Worm (Caenorhabditis elegans) whole organism, mixed stage, embryonic: ENCODE results near the gene Y67H2A.2.
A peak's percentile ranks its signal among the peaks of the same experiment; 100 is the strongest.

Source experiments
- M03D4.4 ChIP-seq: sonication (generic microtip); optimal IDR thresholded peaks from 2 replicates; lab custom pipeline; 2017; ENCODE audit warnings: mild to moderate bottlenecking, missing genetic modification characterization, missing compliant biosample characterization
- bed-3 ChIP-seq: fragments of 200-800 bp; sonication (Bioruptor generic); optimal IDR thresholded peaks from 3 replicates; lab custom pipeline; 2018; ENCODE audit warnings: mild to moderate bottlenecking, missing genetic modification characterization, moderate library complexity, missing compliant biosample characterization
- blmp-1 ChIP-seq: fragments of 150-350 bp; optimal IDR thresholded peaks from 2 replicates; lab custom pipeline; 2014; ENCODE audit warnings: missing biosample characterization, missing genetic modification characterization
- ceh-39 ChIP-seq: fragments of 150-350 bp; optimal IDR thresholded peaks from 2 replicates; lab custom pipeline; 2014; ENCODE audit warnings: missing biosample characterization, missing genetic modification characterization
- ceh-43 ChIP-seq: fragments of 200-800 bp; sonication (Bioruptor generic); optimal IDR thresholded peaks from 2 replicates; lab custom pipeline; 2018; ENCODE audit warnings: mild to moderate bottlenecking, missing genetic modification characterization, moderate library complexity, missing compliant biosample characterization
- ces-1 ChIP-seq: fragments of 150-350 bp; optimal IDR thresholded peaks from 2 replicates; lab custom pipeline; 2014; ENCODE audit warnings: missing biosample characterization, missing genetic modification reagents, missing genetic modification characterization
- cnd-1 ChIP-seq: fragments of 200-800 bp; sonication (Bioruptor generic); optimal IDR thresholded peaks from 2 replicates; lab custom pipeline; 2018; ENCODE audit warnings: mild to moderate bottlenecking, missing genetic modification characterization, missing compliant biosample characterization
- drap-1 ChIP-seq: fragments of 200-800 bp; sonication (Bioruptor generic); optimal IDR thresholded peaks from 3 replicates; lab custom pipeline; 2018; ENCODE audit warnings: mild to moderate bottlenecking, missing genetic modification characterization, missing compliant biosample characterization
- elt-1 ChIP-seq: sonication (generic microtip); optimal IDR thresholded peaks from 2 replicates; lab custom pipeline; 2017; ENCODE audit warnings: missing genetic modification characterization, mild to moderate bottlenecking, missing compliant biosample characterization, antibody characterized with exemption, moderate library complexity, borderline replicate concordance; ENCODE audit not compliant: insufficient read depth
- elt-3 ChIP-seq: fragments of 150-350 bp; optimal IDR thresholded peaks from 2 replicates; lab custom pipeline; 2014; ENCODE audit warnings: missing biosample characterization, missing genetic modification characterization
- flh-1 ChIP-seq: fragments of 200-800 bp; sonication (Bioruptor generic); optimal IDR thresholded peaks from 2 replicates; lab custom pipeline; 2018; ENCODE audit warnings: mild to moderate bottlenecking, missing genetic modification characterization, moderate library complexity, missing compliant biosample characterization
- ham-2 ChIP-seq: fragments of 200-800 bp; sonication (Bioruptor generic); optimal IDR thresholded peaks from 2 replicates; lab custom pipeline; 2018; ENCODE audit warnings: mild to moderate bottlenecking, missing genetic modification characterization, missing compliant biosample characterization
- hlh-1 ChIP-seq: fragments of 150-350 bp; optimal IDR thresholded peaks from 2 replicates; lab custom pipeline; 2014; ENCODE audit warnings: missing biosample characterization, missing genetic modification reagents, missing genetic modification characterization
- lin-13 ChIP-seq: fragments of 150-350 bp; optimal IDR thresholded peaks from 2 replicates; lab custom pipeline; 2014; ENCODE audit warnings: missing biosample characterization, missing genetic modification characterization
- lin-32 ChIP-seq: fragments of 200-800 bp; sonication (Bioruptor generic); optimal IDR thresholded peaks from 2 replicates; lab custom pipeline; 2018; ENCODE audit warnings: mild to moderate bottlenecking, missing genetic modification characterization, missing compliant biosample characterization
- lsy-2 ChIP-seq: fragments of 150-350 bp; optimal IDR thresholded peaks from 2 replicates; lab custom pipeline; 2014; ENCODE audit warnings: missing biosample characterization, missing genetic modification characterization
- mab-5 ChIP-seq: fragments of 150-350 bp; optimal IDR thresholded peaks from 2 replicates; lab custom pipeline; 2014; ENCODE audit warnings: missing biosample characterization, missing genetic modification characterization
- mls-2 ChIP-seq: sonication (generic microtip); optimal IDR thresholded peaks from 2 replicates; lab custom pipeline; 2016; ENCODE audit warnings: mild to moderate bottlenecking, missing genetic modification characterization, moderate library complexity, missing compliant biosample characterization
- nhr-12 ChIP-seq: fragments of 150-350 bp; optimal IDR thresholded peaks from 2 replicates; lab custom pipeline; 2014; ENCODE audit warnings: missing biosample characterization, missing genetic modification characterization
- nhr-2 ChIP-seq: fragments of 150-350 bp; optimal IDR thresholded peaks from 2 replicates; lab custom pipeline; 2014; ENCODE audit warnings: missing biosample characterization, missing genetic modification characterization
- nhr-28 ChIP-seq: fragments of 150-350 bp; optimal IDR thresholded peaks from 2 replicates; lab custom pipeline; 2014; ENCODE audit warnings: missing biosample characterization, missing genetic modification characterization
- nhr-76 ChIP-seq: sonication (generic microtip); optimal IDR thresholded peaks from 2 replicates; lab custom pipeline; 2017; ENCODE audit warnings: missing biosample characterization, missing genetic modification characterization
- pha-4 ChIP-seq: fragments of 150-350 bp; optimal IDR thresholded peaks from 2 replicates; lab custom pipeline; 2018; ENCODE audit warnings: missing biosample characterization, missing genetic modification reagents, missing genetic modification characterization
- sem-2 ChIP-seq: fragments of 200-800 bp; sonication (Bioruptor generic); optimal IDR thresholded peaks from 2 replicates; lab custom pipeline; 2018; ENCODE audit warnings: mild to moderate bottlenecking, missing genetic modification characterization, missing compliant biosample characterization
- snpc-4 ChIP-seq: fragments of 150-350 bp; optimal IDR thresholded peaks from 2 replicates; lab custom pipeline; 2014; ENCODE audit warnings: missing biosample characterization, missing genetic modification characterization
- sptf-1 ChIP-seq: sonication (generic microtip); optimal IDR thresholded peaks from 2 replicates; lab custom pipeline; 2017; ENCODE audit warnings: mild to moderate bottlenecking, missing genetic modification characterization, moderate library complexity, missing compliant biosample characterization
- tbx-8 ChIP-seq: fragments of 200-800 bp; sonication (Bioruptor generic); optimal IDR thresholded peaks from 2 replicates; lab custom pipeline; 2018; ENCODE audit warnings: mild to moderate bottlenecking, missing genetic modification characterization, moderate library complexity, missing compliant biosample characterization
- unc-120 ChIP-seq: sonication (generic microtip); optimal IDR thresholded peaks from 2 replicates; lab custom pipeline; 2017; ENCODE audit warnings: missing genetic modification characterization, missing compliant biosample characterization; ENCODE audit not compliant: poor library complexity, severe bottlenecking
- unc-62 ChIP-seq: fragments of 150-350 bp; optimal IDR thresholded peaks from 2 replicates; lab custom pipeline; 2014; ENCODE audit warnings: missing biosample characterization, missing genetic modification reagents, missing genetic modification characterization
- zip-8 ChIP-seq: fragments of 150-350 bp; optimal IDR thresholded peaks from 2 replicates; lab custom pipeline; 2014; ENCODE audit warnings: missing biosample characterization, missing genetic modification characterization
- ztf-11 ChIP-seq: fragments of 150-350 bp; optimal IDR thresholded peaks from 2 replicates; lab custom pipeline; 2014; ENCODE audit warnings: missing biosample characterization, missing genetic modification characterization

Gene Y67H2A.2

ce11 chrIV:13300591-13300990 lies 3.0 kb upstream of the Y67H2A.2 start, which contains the start of gene csn-6:
csn-6 (plus strand) TSS chrIV:13300824.
- TF ChIP-seq nhr-76 (no peak), tbx-8 (no peak), flh-1 (GFP tag; lab: Kevin White, UChicago) (no peak), elt-1 (no peak), ceh-39 (tag; lab: Kevin White, UChicago) (no peak), lin-32 (GFP tag; lab: Kevin White, UChicago) (no peak), drap-1 (GFP tag; lab: Kevin White, UChicago) (no peak), unc-62 (GFP tag; lab: Kevin White, UChicago) (no peak), snpc-4 (tag; lab: Kevin White, UChicago) (no peak), sptf-1 (tag; lab: Kevin White, UChicago) (no peak), zip-8 (tag; lab: Kevin White, UChicago) (no peak), mls-2 (no peak), nhr-28 (no peak)

- no peak for TF ChIP-seq sem-2 (GFP tag; lab: Kevin White, UChicago)
- TF ChIP-seq drap-1 (GFP tag; lab: Kevin White, UChicago): no peak
- no peak for TF ChIP-seq M03D4.4 (tag; lab: Kevin White, UChicago)
- TF ChIP-seq nhr-76: no peak
- no peak for TF ChIP-seq sptf-1 (tag; lab: Kevin White, UChicago)
- no peak for TF ChIP-seq nhr-12 (tag; lab: Kevin White, UChicago)
- no peak for TF ChIP-seq unc-62 (GFP tag; lab: Kevin White, UChicago)
- no peak for TF ChIP-seq ztf-11 (tag; lab: Kevin White, UChicago)
- TF ChIP-seq tbx-8: no peak
- no peak for TF ChIP-seq cnd-1 (tag; lab: Kevin White, UChicago)
- TF ChIP-seq elt-1: no peak
- no peak for TF ChIP-seq elt-3
- no peak for TF ChIP-seq hlh-1
- TF ChIP-seq mab-5 (tag; lab: Kevin White, UChicago): no peak
- no peak for TF ChIP-seq ceh-39 (tag; lab: Kevin White, UChicago)
- no peak for TF ChIP-seq ham-2 (GFP tag; lab: Kevin White, UChicago)
- TF ChIP-seq bed-3 (GFP tag; lab: Kevin White, UChicago): no peak
- TF ChIP-seq pha-4: no peak
- TF ChIP-seq lin-13 (tag; lab: Kevin White, UChicago): no peak
- no peak for TF ChIP-seq lsy-2
Measured at ce11 chrIV:13300109-13300508, 2.5 kb upstream of the Y67H2A.2 start, which contains the start of gene kdp-1. kdp-1 (plus strand) TSS chrIV:13300188.

ce11 chrIV:13299648-13300047 lies 2.0 kb upstream of the Y67H2A.2 start:
- TF ChIP-seq nhr-12 (tag; lab: Kevin White, UChicago): no peak
- TF ChIP-seq hlh-1: no peak
- no peak for TF ChIP-seq tbx-8
- TF ChIP-seq sem-2 (GFP tag; lab: Kevin White, UChicago): no peak
- no peak for TF ChIP-seq M03D4.4 (tag; lab: Kevin White, UChicago)
- TF ChIP-seq cnd-1 (tag; lab: Kevin White, UChicago): no peak
- no peak for TF ChIP-seq flh-1 (GFP tag; lab: Kevin White, UChicago)
- no peak for TF ChIP-seq ceh-43 (GFP tag; lab: Kevin White, UChicago)
- no peak for TF ChIP-seq ztf-11 (tag; lab: Kevin White, UChicago)
- TF ChIP-seq sptf-1 (tag; lab: Kevin White, UChicago): no peak
- no peak for TF ChIP-seq elt-1
- TF ChIP-seq, all 35 proteins: peak for 0

- TF ChIP-seq ceh-43 (GFP tag; lab: Kevin White, UChicago) (no peak), drap-1 (GFP tag; lab: Kevin White, UChicago) (no peak), blmp-1 (tag; lab: Kevin White, UChicago) (no peak), ces-1 (GFP tag; lab: Kevin White, UChicago) (no peak), nhr-28 (no peak)
Measured at ce11 chrIV:13290239-13290638, 7.4 kb downstream of the Y67H2A.2 start.

ce11 chrIV:13289321-13289720 lies 8.3 kb downstream of the Y67H2A.2 start, which contains the start of gene Y67H2A.10:
Y67H2A.10 (minus strand) TSS chrIV:13289504.
- no peak for TF ChIP-seq nhr-2 (tag; lab: Kevin White, UChicago)
- TF ChIP-seq unc-120 (tag; lab: Kevin White, UChicago): peak; percentile 83
- TF ChIP-seq, all 35 proteins: peak for 1
